Worm (Caenorhabditis elegans) whole organism, L2 larva: ENCODE results near the gene djr-1.1.

ENCODE experiments used
- C34F6.9 ChIP-seq: fragments of 150-350 bp; optimal IDR thresholded peaks from 2 replicates; lab custom pipeline; 2014; ENCODE audit warnings: missing biosample characterization, missing genetic modification characterization
- F13H6.1 ChIP-seq: sonication (generic microtip); optimal IDR thresholded peaks from 2 replicates; lab custom pipeline; 2016; ENCODE audit warnings: missing genetic modification characterization, missing compliant biosample characterization
- R02D3.7 ChIP-seq: fragments of 150-350 bp; optimal IDR thresholded peaks from 2 replicates; lab custom pipeline; 2014; ENCODE audit warnings: missing biosample characterization, missing genetic modification characterization
- Y55F3AM.14 ChIP-seq: fragments of 200-800 bp; sonication (Bioruptor generic); optimal IDR thresholded peaks from 2 replicates; lab custom pipeline; 2018; ENCODE audit warnings: mild to moderate bottlenecking, missing genetic modification characterization, missing compliant biosample characterization
- ZK546.5 ChIP-seq: sonication (generic microtip); optimal IDR thresholded peaks from 2 replicates; lab custom pipeline; 2017; ENCODE audit warnings: missing biosample characterization, missing genetic modification characterization
- alr-1 ChIP-seq: fragments of 150-350 bp; optimal IDR thresholded peaks from 2 replicates; lab custom pipeline; 2014; ENCODE audit warnings: missing biosample characterization, missing genetic modification characterization
- aly-2 ChIP-seq: fragments of 150-350 bp; optimal IDR thresholded peaks from 2 replicates; lab custom pipeline; 2014; ENCODE audit warnings: missing biosample characterization, missing genetic modification characterization
- ama-1 ChIP-seq: fragments of 150-350 bp; optimal IDR thresholded peaks from 2 replicates; lab custom pipeline; 2018; ENCODE audit warnings: inconsistent platforms
- blmp-1 ChIP-seq: sonication (generic microtip); optimal IDR thresholded peaks from 2 replicates; lab custom pipeline; 2017; ENCODE audit warnings: missing genetic modification characterization, mild to moderate bottlenecking, missing compliant biosample characterization, antibody characterized with exemption, moderate library complexity; ENCODE audit not compliant: insufficient read depth
- ceh-82 ChIP-seq: fragments of 150-350 bp; optimal IDR thresholded peaks from 2 replicates; lab custom pipeline; 2014; ENCODE audit warnings: missing biosample characterization, missing genetic modification characterization
- crh-2 ChIP-seq: sonication (generic microtip); optimal IDR thresholded peaks from 2 replicates; lab custom pipeline; 2017; ENCODE audit warnings: missing biosample characterization, missing genetic modification characterization
- dmd-4 ChIP-seq: sonication (generic microtip); optimal IDR thresholded peaks from 2 replicates; lab custom pipeline; 2017; ENCODE audit warnings: missing biosample characterization, missing genetic modification characterization
- egl-27 ChIP-seq: sonication (generic microtip); optimal IDR thresholded peaks from 3 replicates; lab custom pipeline; 2017; ENCODE audit warnings: missing biosample characterization, missing genetic modification reagents, missing genetic modification characterization
- elt-1 ChIP-seq: fragments of 150-350 bp; optimal IDR thresholded peaks from 2 replicates; lab custom pipeline; 2014; ENCODE audit warnings: missing biosample characterization, missing genetic modification characterization
- elt-3 ChIP-seq: sonication (generic microtip); optimal IDR thresholded peaks from 2 replicates; lab custom pipeline; 2017; ENCODE audit warnings: missing biosample characterization, missing genetic modification characterization
- fos-1 ChIP-seq: fragments of 150-350 bp; optimal IDR thresholded peaks from 2 replicates; lab custom pipeline; 2014; ENCODE audit warnings: missing biosample characterization, missing genetic modification characterization
- gmeb-1 ChIP-seq: fragments of 150-350 bp; optimal IDR thresholded peaks from 2 replicates; lab custom pipeline; 2014; ENCODE audit warnings: missing biosample characterization, missing genetic modification characterization
- lin-11 ChIP-seq: fragments of 150-350 bp; sonication (generic microtip); optimal IDR thresholded peaks from 2 replicates; lab custom pipeline; 2014; ENCODE audit warnings: missing biosample characterization, missing genetic modification characterization, inconsistent platforms, mixed read lengths
- lin-13 ChIP-seq: fragments of 150-350 bp; optimal IDR thresholded peaks from 2 replicates; lab custom pipeline; 2014; ENCODE audit warnings: missing biosample characterization, missing genetic modification reagents, missing genetic modification characterization
- lin-39 ChIP-seq: fragments of 150-350 bp; optimal IDR thresholded peaks from 2 replicates; lab custom pipeline; 2014; ENCODE audit warnings: missing biosample characterization, missing genetic modification reagents, missing genetic modification characterization
- lsy-2 ChIP-seq, 2 experiments: fragments of 150-350 bp in 1 of 2; sonication (generic microtip) in 1 of 2; optimal IDR thresholded peaks; 2 replicates each; lab custom pipeline; 2014 to 2017; ENCODE audit warnings: missing biosample characterization in 2 of 2, missing genetic modification characterization in 2 of 2
- mbf-1 ChIP-seq: sonication (generic microtip); optimal IDR thresholded peaks from 2 replicates; lab custom pipeline; 2017; ENCODE audit warnings: missing biosample characterization, missing genetic modification characterization
- mdl-1 ChIP-seq, 2 experiments: fragments of 150-350 bp in 1 of 2; sonication (generic microtip) in 1 of 2; optimal IDR thresholded peaks; 2 replicates each; lab custom pipeline; 2017; ENCODE audit warnings: missing biosample characterization in 2 of 2, missing genetic modification characterization in 2 of 2
- nhr-10 ChIP-seq: sonication (generic microtip); optimal IDR thresholded peaks from 2 replicates; lab custom pipeline; 2017; ENCODE audit warnings: missing biosample characterization, missing genetic modification characterization
- nhr-11 ChIP-seq: fragments of 150-350 bp; optimal IDR thresholded peaks from 2 replicates; lab custom pipeline; 2014; ENCODE audit warnings: missing biosample characterization, missing genetic modification characterization
- nhr-12 ChIP-seq: fragments of 150-350 bp; optimal IDR thresholded peaks from 2 replicates; lab custom pipeline; 2014; ENCODE audit warnings: missing biosample characterization, missing genetic modification characterization
- nhr-129 ChIP-seq: fragments of 150-350 bp; optimal IDR thresholded peaks from 2 replicates; lab custom pipeline; 2014; ENCODE audit warnings: missing biosample characterization, missing genetic modification characterization
- nhr-21 ChIP-seq: fragments of 150-350 bp; optimal IDR thresholded peaks from 2 replicates; lab custom pipeline; 2014; ENCODE audit warnings: missing biosample characterization, missing genetic modification characterization
- nhr-23 ChIP-seq: fragments of 150-350 bp; optimal IDR thresholded peaks from 2 replicates; lab custom pipeline; 2014; ENCODE audit warnings: missing biosample characterization, missing genetic modification reagents, missing genetic modification characterization
- nhr-237 ChIP-seq: fragments of 150-350 bp; optimal IDR thresholded peaks from 2 replicates; lab custom pipeline; 2014; ENCODE audit warnings: missing biosample characterization, missing genetic modification characterization
- nhr-25 ChIP-seq: fragments of 150-350 bp; sonication (generic microtip); optimal IDR thresholded peaks from 3 replicates; lab custom pipeline; 2014; ENCODE audit warnings: missing biosample characterization, missing genetic modification characterization
- nhr-6 ChIP-seq: fragments of 150-350 bp; optimal IDR thresholded peaks from 2 replicates; lab custom pipeline; 2014; ENCODE audit warnings: missing biosample characterization, missing genetic modification characterization
- nhr-77 ChIP-seq: fragments of 150-350 bp; optimal IDR thresholded peaks from 2 replicates; lab custom pipeline; 2014; ENCODE audit warnings: missing biosample characterization, missing genetic modification characterization
- peb-1 ChIP-seq: fragments of 150-350 bp; optimal IDR thresholded peaks from 2 replicates; lab custom pipeline; 2014; ENCODE audit warnings: missing biosample characterization, missing genetic modification characterization
- sem-4 ChIP-seq: fragments of 150-350 bp; optimal IDR thresholded peaks from 2 replicates; lab custom pipeline; 2014; ENCODE audit warnings: missing biosample characterization, missing genetic modification reagents, missing genetic modification characterization
- skn-1 ChIP-seq: sonication (generic microtip); optimal IDR thresholded peaks from 2 replicates; lab custom pipeline; 2017; ENCODE audit warnings: missing biosample characterization, missing genetic modification characterization
- sma-3 ChIP-seq: sonication (generic microtip); optimal IDR thresholded peaks from 2 replicates; lab custom pipeline; 2016; ENCODE audit warnings: missing genetic modification reagents, missing genetic modification characterization, missing compliant biosample characterization
- sma-9 ChIP-seq, 2 experiments: fragments of 150-350 bp in 1 of 2; sonication (generic microtip) in 1 of 2; optimal IDR thresholded peaks; 2 replicates each; lab custom pipeline; 2014 to 2016; ENCODE audit warnings: missing genetic modification characterization in 2 of 2, mild to moderate bottlenecking in 1 of 2, missing biosample characterization in 1 of 2, missing compliant biosample characterization in 1 of 2, missing genetic modification reagents in 1 of 2, moderate library complexity in 1 of 2
- unc-39 ChIP-seq: fragments of 150-350 bp; optimal IDR thresholded peaks from 2 replicates; lab custom pipeline; 2014; ENCODE audit warnings: missing biosample characterization, missing genetic modification characterization
- unc-55 ChIP-seq: fragments of 150-350 bp; sonication (generic microtip); optimal IDR thresholded peaks from 3 replicates; lab custom pipeline; 2014; ENCODE audit warnings: missing biosample characterization, missing genetic modification reagents, missing genetic modification characterization
- unc-62 ChIP-seq: fragments of 150-350 bp; optimal IDR thresholded peaks from 2 replicates; lab custom pipeline; 2014; ENCODE audit warnings: missing biosample characterization, missing genetic modification reagents, missing genetic modification characterization
- zag-1 ChIP-seq: fragments of 150-350 bp; optimal IDR thresholded peaks from 2 replicates; lab custom pipeline; 2014; ENCODE audit warnings: missing biosample characterization, missing genetic modification characterization
- ztf-1 ChIP-seq: fragments of 200-800 bp; sonication (Bioruptor generic); conservative IDR thresholded peaks from 2 replicates; pipeline ENCODE4 v1.3.6; 2022; ENCODE audit warnings: missing genetic modification characterization, missing compliant biosample characterization
- ztf-11 ChIP-seq: sonication (generic microtip); optimal IDR thresholded peaks from 2 replicates; lab custom pipeline; 2017; ENCODE audit warnings: missing biosample characterization, missing genetic modification characterization
- ztf-4 ChIP-seq: fragments of 150-350 bp; optimal IDR thresholded peaks from 2 replicates; lab custom pipeline; 2014; ENCODE audit warnings: missing biosample characterization, missing genetic modification characterization

djr-1.1 gene

ce11 chrII:290282-290681, at the start of gene djr-1.1:
TSS of gene djr-1.1 (plus strand) at chrII:290582.
- TF ChIP-seq nhr-11 (tag; lab: Kevin White, UChicago): no peak
- TF ChIP-seq F13H6.1 (tag; lab: Kevin White, UChicago): no peak
- TF ChIP-seq mbf-1 (tag; lab: Kevin White, UChicago): no peak
- TF ChIP-seq lin-11 (tag; lab: Kevin White, UChicago): no peak
- no peak for TF ChIP-seq C34F6.9 (tag; lab: Kevin White, UChicago)
- no peak for TF ChIP-seq ama-1 (lab: Kevin White, UChicago)
- TF ChIP-seq elt-3: no peak
- TF ChIP-seq unc-62 (GFP tag; lab: Kevin White, UChicago): no peak
- TF ChIP-seq peb-1 (tag; lab: Kevin White, UChicago): no peak
- no peak for TF ChIP-seq skn-1 (tag; lab: Kevin White, UChicago)
- TF ChIP-seq Y55F3AM.14: no peak
- TF ChIP-seq R02D3.7 (tag; lab: Kevin White, UChicago): no peak
- no peak for TF ChIP-seq ztf-11
- TF ChIP-seq nhr-10 (tag; lab: Kevin White, UChicago): no peak

ce11 chrII:247736-248135, 42.6 kb upstream of the djr-1.1 start:
- TF ChIP-seq ama-1 (lab: Kevin White, UChicago): no peak
- TF ChIP-seq F13H6.1 (tag; lab: Kevin White, UChicago): no peak
- no peak for TF ChIP-seq nhr-129 (tag; lab: Kevin White, UChicago)
- no peak for TF ChIP-seq sem-4 (tag; lab: Kevin White, UChicago)
- no peak for TF ChIP-seq ceh-82 (tag; lab: Kevin White, UChicago)
- no peak for TF ChIP-seq skn-1 (tag; lab: Kevin White, UChicago)
- TF ChIP-seq mbf-1 (tag; lab: Kevin White, UChicago): no peak
- TF ChIP-seq egl-27: no peak
- TF ChIP-seq ztf-11: no peak
- TF ChIP-seq nhr-6 (tag; lab: Kevin White, UChicago): no peak
- TF ChIP-seq peb-1 (tag; lab: Kevin White, UChicago): no peak
- TF ChIP-seq nhr-25 (tag; lab: Kevin White, UChicago): no peak
- TF ChIP-seq R02D3.7 (tag; lab: Kevin White, UChicago): no peak

- peak; percentile 64 for TF ChIP-seq nhr-77
- no peak for TF ChIP-seq ztf-1
- TF ChIP-seq ceh-82 (tag; lab: Kevin White, UChicago): peak; percentile 89
- no peak for TF ChIP-seq peb-1 (tag; lab: Kevin White, UChicago)
- no peak for TF ChIP-seq dmd-4 (tag; lab: Kevin White, UChicago)
- peak; percentile 58 for TF ChIP-seq ztf-11
- TF ChIP-seq egl-27: peak; percentile 90
- no peak for TF ChIP-seq nhr-23 (tag; lab: Kevin White, UChicago)
- no peak for TF ChIP-seq nhr-11 (tag; lab: Kevin White, UChicago)
- TF ChIP-seq ztf-4 (tag; lab: Kevin White, UChicago): peak; percentile 84
- TF ChIP-seq lsy-2 (tag; optimal IDR thresholded peaks at IDR 0.05; lab: Kevin White, UChicago): peak; percentile 90 to 95
- peak; percentile 69 for TF ChIP-seq ZK546.5 (tag; lab: Kevin White, UChicago)
- TF ChIP-seq fos-1: peak; percentile 90
- peak; percentile 97 for TF ChIP-seq F13H6.1 (tag; lab: Kevin White, UChicago)
- peak; percentile 95 for TF ChIP-seq gmeb-1 (tag; lab: Kevin White, UChicago)
- peak; percentile 96 for TF ChIP-seq crh-2 (tag; lab: Kevin White, UChicago)
- peak; percentile 98 for TF ChIP-seq lin-11 (tag; lab: Kevin White, UChicago)
- peak; percentile 61 for TF ChIP-seq R02D3.7 (tag; lab: Kevin White, UChicago)
- peak; percentile 96 for TF ChIP-seq sma-9 (GFP tag; optimal IDR thresholded peaks at IDR 0.05; lab: Kevin White, UChicago)
- no peak for TF ChIP-seq sma-9 (tag; optimal IDR thresholded peaks at IDR 0.05; lab: Kevin White, UChicago)
- TF ChIP-seq C34F6.9 (tag; lab: Kevin White, UChicago): peak; percentile 97
- peak; percentile 92 for TF ChIP-seq nhr-21 (tag; lab: Kevin White, UChicago)
- TF ChIP-seq nhr-12 (tag; lab: Kevin White, UChicago): no peak
- TF ChIP-seq nhr-6 (tag; lab: Kevin White, UChicago): peak; percentile 90
- TF ChIP-seq unc-55 (GFP tag; lab: Kevin White, UChicago): peak; percentile 99
- TF ChIP-seq zag-1 (tag; lab: Kevin White, UChicago): peak; percentile 85
- TF ChIP-seq unc-62 (GFP tag; lab: Kevin White, UChicago): no peak
- no peak for TF ChIP-seq lin-39 (tag; lab: Kevin White, UChicago)
- peak; percentile 75 for TF ChIP-seq nhr-237 (tag; lab: Kevin White, UChicago)
- peak; percentile 7 for TF ChIP-seq mbf-1 (tag; lab: Kevin White, UChicago)
- peak; percentile 70 for TF ChIP-seq blmp-1 (tag; lab: Kevin White, UChicago)
- TF ChIP-seq lin-13: peak; percentile 97
- peak; percentile 72 for TF ChIP-seq Y55F3AM.14
- peak; percentile 46 to 67 for TF ChIP-seq mdl-1 (tag; optimal IDR thresholded peaks at IDR 0.05; lab: Kevin White, UChicago)
- TF ChIP-seq ama-1 (lab: Kevin White, UChicago): no peak
- TF ChIP-seq elt-3: no peak
- TF ChIP-seq sma-3: peak; percentile 98
- no peak for TF ChIP-seq elt-1 (tag; lab: Kevin White, UChicago)
- TF ChIP-seq aly-2 (tag; lab: Kevin White, UChicago): no peak
- no peak for TF ChIP-seq unc-39 (tag; lab: Kevin White, UChicago)
- TF ChIP-seq sem-4 (tag; lab: Kevin White, UChicago): peak; percentile 89
- peak; percentile 95 for TF ChIP-seq skn-1 (tag; lab: Kevin White, UChicago)
- no peak for TF ChIP-seq alr-1 (tag; lab: Kevin White, UChicago)
- peak; percentile 63 for TF ChIP-seq nhr-10 (tag; lab: Kevin White, UChicago)
- TF ChIP-seq nhr-129 (tag; lab: Kevin White, UChicago): peak; percentile 95
These were observed 35.3 kb upstream of the djr-1.1 start for ce11 chrII:255124-255523.
